Fruit fly (Drosophila melanogaster) whole organism, pupa: ENCODE results near the gene Kaz-m1.

Source experiments
- CG10348 ChIP-seq: fragments of 200-800 bp; sonication (Bioruptor generic); IDR thresholded peaks from 2 replicates; pipeline ENCODE4 v1.3.6; 2022; ENCODE audit warnings: missing biosample characterization, missing genetic modification characterization
- CG12605 ChIP-seq: fragments of 200-800 bp; sonication (Bioruptor generic); IDR thresholded peaks from 2 replicates; pipeline ENCODE4 v1.3.6; 2022; ENCODE audit warnings: missing biosample characterization, missing genetic modification characterization
- CG13204 ChIP-seq: fragments of 200-800 bp; sonication (Bioruptor generic); optimal IDR thresholded peaks from 2 replicates; lab custom pipeline; 2018; ENCODE audit warnings: missing biosample characterization, mild to moderate bottlenecking, missing genetic modification characterization, moderate library complexity
- CG14655 ChIP-seq: fragments of 200-800 bp; sonication (Bioruptor generic); optimal IDR thresholded peaks from 3 replicates; lab custom pipeline; 2017; ENCODE audit warnings: mild to moderate bottlenecking, missing biosample characterization, missing genetic modification reagents, missing genetic modification characterization
- CG15710 ChIP-seq: fragments of 200-800 bp; sonication (Bioruptor generic); optimal IDR thresholded peaks from 2 replicates; lab custom pipeline; 2018; ENCODE audit warnings: missing biosample characterization, mild to moderate bottlenecking, missing genetic modification characterization, moderate library complexity
- CG17806 ChIP-seq: fragments of 200-800 bp; sonication (Bioruptor generic); optimal IDR thresholded peaks from 2 replicates; lab custom pipeline; 2018; ENCODE audit warnings: missing biosample characterization, mild to moderate bottlenecking, missing genetic modification characterization, moderate library complexity
- CG32121 ChIP-seq: fragments of 200-800 bp; sonication (Bioruptor generic); IDR thresholded peaks from 2 replicates; pipeline ENCODE4 v1.3.6; 2022; ENCODE audit warnings: missing biosample characterization, missing genetic modification characterization
- CG34367 ChIP-seq: fragments of 200-800 bp; sonication (Bioruptor generic); optimal IDR thresholded peaks from 2 replicates; lab custom pipeline; 2018; ENCODE audit warnings: missing biosample characterization, mild to moderate bottlenecking, missing genetic modification characterization
- CG4496 ChIP-seq: fragments of 200-800 bp; sonication (Bioruptor generic); IDR thresholded peaks from 3 replicates; pipeline ENCODE4 v1.3.6; 2022; ENCODE audit warnings: missing biosample characterization, missing genetic modification characterization
- CG8159 ChIP-seq: fragments of 200-800 bp; sonication (Bioruptor generic); optimal IDR thresholded peaks from 3 replicates; lab custom pipeline; 2018; ENCODE audit warnings: missing biosample characterization, mild to moderate bottlenecking, missing genetic modification characterization, moderate library complexity
- CG8301 ChIP-seq: fragments of 200-800 bp; sonication (Bioruptor generic); optimal IDR thresholded peaks from 2 replicates; lab custom pipeline; 2018; ENCODE audit warnings: missing biosample characterization, mild to moderate bottlenecking, missing genetic modification characterization
- CG9948 ChIP-seq: fragments of 200-800 bp; sonication (Bioruptor generic); optimal IDR thresholded peaks from 2 replicates; lab custom pipeline; 2018; ENCODE audit warnings: missing biosample characterization, mild to moderate bottlenecking, missing genetic modification characterization, moderate library complexity
- D1 ChIP-seq: fragments of 200-800 bp; sonication (Bioruptor generic); optimal IDR thresholded peaks from 2 replicates; lab custom pipeline; 2018; ENCODE audit warnings: missing biosample characterization, mild to moderate bottlenecking, missing genetic modification characterization, moderate library complexity
- EcR ChIP-seq: fragments of 200-800 bp; sonication (Bioruptor generic); optimal IDR thresholded peaks from 3 replicates; lab custom pipeline; 2019; ENCODE audit warnings: missing biosample characterization, missing genetic modification characterization, mild to moderate bottlenecking, moderate library complexity, missing genetic modification reagents
- Ets98B ChIP-seq: fragments of 200-800 bp; sonication (Bioruptor generic); IDR thresholded peaks from 2 replicates; pipeline ENCODE4 v1.3.6; 2022; ENCODE audit warnings: missing biosample characterization, missing genetic modification characterization
- Pif1A ChIP-seq: fragments of 200-800 bp; sonication (Bioruptor generic); optimal IDR thresholded peaks from 3 replicates; lab custom pipeline; 2016; ENCODE audit warnings: missing biosample characterization, missing genetic modification characterization
- Pif1B ChIP-seq: fragments of 200-800 bp; sonication (Bioruptor generic); optimal IDR thresholded peaks from 3 replicates; lab custom pipeline; 2016; ENCODE audit warnings: missing biosample characterization, missing genetic modification characterization
- Snoo ChIP-seq: fragments of 200-800 bp; sonication (Bioruptor generic); optimal IDR thresholded peaks from 3 replicates; lab custom pipeline; 2017; ENCODE audit warnings: missing biosample characterization, mild to moderate bottlenecking, missing genetic modification characterization, inconsistent platforms
- fd96Ca ChIP-seq: fragments of 200-800 bp; sonication (Bioruptor generic); IDR thresholded peaks from 3 replicates; pipeline ENCODE4 v1.3.6; 2022; ENCODE audit warnings: missing biosample characterization, missing genetic modification characterization
- gl ChIP-seq: fragments of 200-800 bp; sonication (Bioruptor generic); optimal IDR thresholded peaks from 2 replicates; lab custom pipeline; 2018; ENCODE audit warnings: missing biosample characterization, mild to moderate bottlenecking, missing genetic modification characterization
- rn ChIP-seq: fragments of 200-800 bp; sonication (Bioruptor generic); IDR thresholded peaks from 2 replicates; pipeline ENCODE4 v1.3.6; 2022; ENCODE audit warnings: missing biosample characterization, missing genetic modification characterization

Kaz-m1 gene

dm6 chr3R:26005619-26005977, 8.9 kb upstream of the Kaz-m1 start:
- TF ChIP-seq Ets98B (GFP tag; lab: Robert Waterston, UW) (no peak), fd96Ca (GFP tag; lab: Robert Waterston, UW) (no peak), CG34367 (tag; lab: Kevin White, UChicago) (no peak), CG32121 (GFP tag; lab: Robert Waterston, UW) (no peak), gl (tag; lab: Kevin White, UChicago) (no peak), CG9948 (no peak), CG8159 (tag; lab: Kevin White, UChicago) (no peak), Pif1B (no peak), rn (GFP tag; lab: Robert Waterston, UW) (no peak), EcR (no peak), CG14655 (GFP tag; lab: Kevin White, UChicago) (no peak), CG13204 (GFP tag; lab: Kevin White, UChicago) (no peak)

dm6 chr3R:26005978-26006934, 8.3 kb upstream of the Kaz-m1 start:
- TF ChIP-seq CG9948 (no peak), CG8159 (tag; lab: Kevin White, UChicago) (peak; percentile 40), fd96Ca (GFP tag; lab: Robert Waterston, UW) (peak; percentile 62; the same call in 2 of the 3 replicates), CG10348 (GFP tag; lab: Robert Waterston, UW) (no peak), gl (tag; lab: Kevin White, UChicago) (peak; percentile 60), CG13204 (GFP tag; lab: Kevin White, UChicago) (peak; percentile 98), CG8301 (tag; lab: Kevin White, UChicago) (peak; percentile 14), CG32121 (GFP tag; lab: Robert Waterston, UW) (no peak), Snoo (peak; percentile 37), CG12605 (GFP tag; lab: Robert Waterston, UW) (peak; percentile 37), CG4496 (peak; percentile 48; the same call in 2 of the 3 replicates), D1 (tag; lab: Kevin White, UChicago) (no peak), Pif1B (peak; percentile 34), rn (GFP tag; lab: Robert Waterston, UW) (0 out of 2 replicates have a peak, but pooled peaks have one; percentile 13), Ets98B (GFP tag; lab: Robert Waterston, UW) (peak; percentile 39; the same call in 1 of the 2 replicates), Pif1A (GFP tag; lab: Kevin White, UChicago) (peak; percentile 11), CG34367 (tag; lab: Kevin White, UChicago) (peak; percentile 35), CG17806 (peak; percentile 11), CG15710 (tag; lab: Kevin White, UChicago) (peak; percentile 50), EcR (peak; percentile 94), CG14655 (GFP tag; lab: Kevin White, UChicago) (peak; percentile 12)

- TF ChIP-seq CG9948, result no peak
- no peak for TF ChIP-seq rn (GFP tag; lab: Robert Waterston, UW)
- no peak for TF ChIP-seq Pif1A (GFP tag; lab: Kevin White, UChicago)
- TF ChIP-seq CG14655 (GFP tag; lab: Kevin White, UChicago), result no peak
- TF ChIP-seq CG8301 (tag; lab: Kevin White, UChicago), result no peak
- no peak for TF ChIP-seq gl (tag; lab: Kevin White, UChicago)
- TF ChIP-seq Ets98B (GFP tag; lab: Robert Waterston, UW), result no peak
- no peak for TF ChIP-seq EcR
- no peak for TF ChIP-seq CG17806
- TF ChIP-seq CG10348 (GFP tag; lab: Robert Waterston, UW), result no peak
- TF ChIP-seq CG12605 (GFP tag; lab: Robert Waterston, UW), result no peak
- no peak for TF ChIP-seq CG32121 (GFP tag; lab: Robert Waterston, UW)
- TF ChIP-seq CG8159 (tag; lab: Kevin White, UChicago), result no peak
- TF ChIP-seq CG34367 (tag; lab: Kevin White, UChicago), result no peak
- no peak for TF ChIP-seq D1 (tag; lab: Kevin White, UChicago)
- no peak for TF ChIP-seq CG15710 (tag; lab: Kevin White, UChicago)
- TF ChIP-seq Snoo, result no peak
- no peak for TF ChIP-seq CG13204 (GFP tag; lab: Kevin White, UChicago)
These were observed 7.2 kb upstream of the Kaz-m1 start for dm6 chr3R:26007298-26007697.

- TF ChIP-seq Snoo, result peak; percentile 61
- TF ChIP-seq CG10348 (GFP tag; lab: Robert Waterston, UW), result no peak
- TF ChIP-seq CG34367 (tag; lab: Kevin White, UChicago), result peak; percentile 66
- TF ChIP-seq CG4496, result peak; percentile 86
- TF ChIP-seq fd96Ca (GFP tag; lab: Robert Waterston, UW), result peak; percentile 73
- TF ChIP-seq CG15710 (tag; lab: Kevin White, UChicago), result peak; percentile 74
- TF ChIP-seq CG32121 (GFP tag; lab: Robert Waterston, UW), result peak; percentile 49; the same call in 1 of the 2 replicates
- peak; percentile 93 for TF ChIP-seq EcR
- no peak for TF ChIP-seq D1 (tag; lab: Kevin White, UChicago)
- peak; percentile 19 for TF ChIP-seq CG14655 (GFP tag; lab: Kevin White, UChicago)
- TF ChIP-seq CG17806, result peak; percentile 65
- peak; percentile 52 for TF ChIP-seq Pif1B
- TF ChIP-seq Pif1A (GFP tag; lab: Kevin White, UChicago), result peak; percentile 59
- peak; percentile 31 for TF ChIP-seq CG9948
- peak; percentile 92 for TF ChIP-seq gl (tag; lab: Kevin White, UChicago)
- TF ChIP-seq CG8159 (tag; lab: Kevin White, UChicago), result peak; percentile 69
- peak; percentile 76 for TF ChIP-seq Ets98B (GFP tag; lab: Robert Waterston, UW)
- peak; percentile 10 for TF ChIP-seq CG8301 (tag; lab: Kevin White, UChicago)
- TF ChIP-seq CG12605 (GFP tag; lab: Robert Waterston, UW), result peak; percentile 75
- TF ChIP-seq rn (GFP tag; lab: Robert Waterston, UW), result peak; percentile 52
- TF ChIP-seq CG13204 (GFP tag; lab: Kevin White, UChicago), result peak; percentile 91
These were observed 6.3 kb upstream of the Kaz-m1 start for dm6 chr3R:26007964-26008868.
